Fruit fly (Drosophila melanogaster): ENCODE data around the gene mtsh.

DNA sequence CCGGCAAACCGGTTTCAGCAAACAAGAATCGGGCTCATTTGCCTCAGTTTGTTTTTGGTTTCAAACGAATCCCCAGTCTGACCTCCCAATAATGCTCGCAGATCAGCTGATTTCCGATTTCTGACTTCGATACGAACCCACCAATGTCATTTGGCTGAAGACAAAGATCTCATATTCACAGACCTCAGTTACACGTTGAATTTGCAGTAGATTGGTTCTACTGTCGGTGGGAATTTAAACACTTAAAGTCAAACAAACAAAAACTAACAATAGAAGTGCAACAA lies 7.5 kb upstream of the mtsh start, which contains the start of gene CG14275:
- TF ChIP-seq OdsH (GFP tag; optimal IDR thresholded peaks at IDR 0.05) = no peak
- no peak for TF ChIP-seq dsx (GFP tag; optimal IDR thresholded peaks at IDR 0.05; ENCODE audit: poor library complexity, severe bottlenecking)
- no peak for TF ChIP-seq topi (GFP tag; optimal IDR thresholded peaks at IDR 0.05)
